Worm (Caenorhabditis elegans): ENCODE results near the gene tut-1.

ce11 chrIV:132095-132494 lies 10.6 kb upstream of the tut-1 start, which contains the start of gene daf-1:
- TF ChIP-seq unc-39 (tag; optimal IDR thresholded peaks at IDR 0.05) (no peak), zag-1 (tag; optimal IDR thresholded peaks at IDR 0.05) (no peak), elt-3 (tag; optimal IDR thresholded peaks at IDR 0.05) (no peak), fos-1 (tag; optimal IDR thresholded peaks at IDR 0.05) (no peak), elt-1 (tag; optimal IDR thresholded peaks at IDR 0.05) (no peak), peb-1 (tag; optimal IDR thresholded peaks at IDR 0.05) (no peak)

Data from whole organism, L2 larva.